Fruit fly (Drosophila melanogaster): ENCODE results near the gene Atx-1.

Atx-1 gene

dm6 chrX:6790944-6791343 lies 32.1 kb upstream of the Atx-1 start:
- TF ChIP-seq CG7101 (tag; optimal IDR thresholded peaks at IDR 0.05) (no peak), CG5204 (GFP tag; optimal IDR thresholded peaks at IDR 0.05) (no peak), Crg-1 (GFP tag; optimal IDR thresholded peaks at IDR 0.05) (no peak), CG1620 (GFP tag; optimal IDR thresholded peaks at IDR 0.05) (no peak), CG7045 (GFP tag; optimal IDR thresholded peaks at IDR 0.05) (no peak), toe (GFP tag; optimal IDR thresholded peaks at IDR 0.05) (no peak), bab1 (GFP tag; optimal IDR thresholded peaks at IDR 0.05) (no peak), cnc (optimal IDR thresholded peaks at IDR 0.05) (no peak), cic (GFP tag; optimal IDR thresholded peaks at IDR 0.05) (no peak), Mnt (GFP tag; optimal IDR thresholded peaks at IDR 0.05) (no peak), Clk (GFP tag; optimal IDR thresholded peaks at IDR 0.05) (no peak), ovo (GFP tag; optimal IDR thresholded peaks at IDR 0.05) (no peak), Hr96 (GFP tag; optimal IDR thresholded peaks at IDR 0.05) (no peak), CG11617 (GFP tag; optimal IDR thresholded peaks at IDR 0.05) (no peak), kay (GFP tag; ENCODE audit: borderline replicate concordance) (no peak), pad (GFP tag; optimal IDR thresholded peaks at IDR 0.05) (no peak), CG14711 (tag; optimal IDR thresholded peaks at IDR 0.05) (no peak)

- TF ChIP-seq Clk (GFP tag; optimal IDR thresholded peaks at IDR 0.05): no peak
- TF ChIP-seq bab1 (GFP tag; optimal IDR thresholded peaks at IDR 0.05): no peak
- TF ChIP-seq CG7101 (tag; optimal IDR thresholded peaks at IDR 0.05): peak; percentile 53
- TF ChIP-seq CG33017 (tag; optimal IDR thresholded peaks at IDR 0.05): peak; percentile 31
- TF ChIP-seq CG14711 (tag; optimal IDR thresholded peaks at IDR 0.05): peak; percentile 17
- no peak for TF ChIP-seq kay (GFP tag; ENCODE audit: borderline replicate concordance)
- no peak for TF ChIP-seq cnc (optimal IDR thresholded peaks at IDR 0.05)
- TF ChIP-seq CG7045 (GFP tag; optimal IDR thresholded peaks at IDR 0.05): peak; percentile 6
These were observed 31.5 kb upstream of the Atx-1 start for dm6 chrX:6791531-6791930.

dm6 chrX:6792891-6793290 lies 30.1 kb upstream of the Atx-1 start:
- no peak for TF ChIP-seq toe (GFP tag; optimal IDR thresholded peaks at IDR 0.05)
- no peak for TF ChIP-seq CG11617 (GFP tag; optimal IDR thresholded peaks at IDR 0.05)
- TF ChIP-seq kay (GFP tag; ENCODE audit: borderline replicate concordance): no peak
- TF ChIP-seq CG7101 (tag; optimal IDR thresholded peaks at IDR 0.05): no peak
- TF ChIP-seq CG33017 (tag; optimal IDR thresholded peaks at IDR 0.05): no peak
- TF ChIP-seq CG14711 (tag; optimal IDR thresholded peaks at IDR 0.05): no peak
- no peak for TF ChIP-seq CG5204 (GFP tag; optimal IDR thresholded peaks at IDR 0.05)
- TF ChIP-seq cic (GFP tag; optimal IDR thresholded peaks at IDR 0.05): no peak

- peak; percentile 76 for TF ChIP-seq pad (GFP tag; optimal IDR thresholded peaks at IDR 0.05)
- TF ChIP-seq cic (GFP tag; optimal IDR thresholded peaks at IDR 0.05): no peak
- TF ChIP-seq CG14711 (tag; optimal IDR thresholded peaks at IDR 0.05): peak; percentile 34
- peak; percentile 1 for TF ChIP-seq CG7101 (tag; optimal IDR thresholded peaks at IDR 0.05)
These were observed 29.6 kb upstream of the Atx-1 start for dm6 chrX:6793390-6793789.

dm6 chrX:6794190-6794589 lies 28.8 kb upstream of the Atx-1 start:
- TF ChIP-seq CG1620 (GFP tag; optimal IDR thresholded peaks at IDR 0.05) (no peak), Mnt (GFP tag; optimal IDR thresholded peaks at IDR 0.05) (no peak), pad (GFP tag; optimal IDR thresholded peaks at IDR 0.05) (no peak), Clk (GFP tag; optimal IDR thresholded peaks at IDR 0.05) (no peak), bab1 (GFP tag; optimal IDR thresholded peaks at IDR 0.05) (peak; percentile 68), CG12768 (GFP tag; optimal IDR thresholded peaks at IDR 0.05) (no peak), CG7045 (GFP tag; optimal IDR thresholded peaks at IDR 0.05) (peak; percentile 50), CG7101 (tag; optimal IDR thresholded peaks at IDR 0.05) (peak; percentile 71), CG33017 (tag; optimal IDR thresholded peaks at IDR 0.05) (peak; percentile 68), CG5204 (GFP tag; optimal IDR thresholded peaks at IDR 0.05) (no peak), CG14711 (tag; optimal IDR thresholded peaks at IDR 0.05) (peak; percentile 68)

- TF ChIP-seq kay (GFP tag; ENCODE audit: borderline replicate concordance) (no peak), tj (GFP tag; optimal IDR thresholded peaks at IDR 0.05) (no peak), cic (GFP tag; optimal IDR thresholded peaks at IDR 0.05) (no peak), CG11617 (GFP tag; optimal IDR thresholded peaks at IDR 0.05) (no peak), Mnt (GFP tag; optimal IDR thresholded peaks at IDR 0.05) (no peak), cnc (optimal IDR thresholded peaks at IDR 0.05) (no peak), CG7045 (GFP tag; optimal IDR thresholded peaks at IDR 0.05) (no peak)
These were observed 28.2 kb upstream of the Atx-1 start for dm6 chrX:6794826-6795225.

dm6 chrX:6795987-6796691 lies 26.9 kb upstream of the Atx-1 start:
- no peak for TF ChIP-seq CG5204 (GFP tag; optimal IDR thresholded peaks at IDR 0.05)
- no peak for TF ChIP-seq cic (GFP tag; optimal IDR thresholded peaks at IDR 0.05)
- no peak for TF ChIP-seq Mnt (GFP tag; optimal IDR thresholded peaks at IDR 0.05)
- peak; percentile 12 for TF ChIP-seq bab1 (GFP tag; optimal IDR thresholded peaks at IDR 0.05)
- TF ChIP-seq kay (GFP tag; ENCODE audit: borderline replicate concordance): no peak
- no peak for TF ChIP-seq CG1620 (GFP tag; optimal IDR thresholded peaks at IDR 0.05)

Data from whole organism, adult.